Fruit fly (Drosophila melanogaster): Measurements from ENCODE around the gene Mlc1.

The Mlc1 gene

dm6 chr3R:27660127-27660579, at the start of gene Mlc1:
Gene Mlc1, minus strand, starts transcription at chr3R:27660177.
- no peak for TF ChIP-seq CTCF (optimal IDR thresholded peaks at IDR 0.05)
- TF ChIP-seq CG8478 (optimal IDR thresholded peaks at IDR 0.05): no peak

dm6 chr3R:27706581-27707181, 46.7 kb upstream of the Mlc1 start, which contains the start of the genes CROT and CG12877:
Gene CROT, minus strand, starts transcription at chr3R:27706751.
Gene CG12877, plus strand, starts transcription at chr3R:27707100.
- TF ChIP-seq CTCF (optimal IDR thresholded peaks at IDR 0.05) (no peak), CG8478 (optimal IDR thresholded peaks at IDR 0.05) (no peak)

- no peak for TF ChIP-seq CG8478 (optimal IDR thresholded peaks at IDR 0.05)
- TF ChIP-seq CTCF (optimal IDR thresholded peaks at IDR 0.05): no peak
These were observed 46.1 kb upstream of the Mlc1 start for dm6 chr3R:27706039-27706580.

dm6 chr3R:27700229-27700573, 40.2 kb upstream of the Mlc1 start, which contains the start of gene btz:
Gene btz, plus strand, starts transcription at chr3R:27700361.
- no peak for TF ChIP-seq CG8478 (optimal IDR thresholded peaks at IDR 0.05)
- peak in 1 of 2 experiments; percentile 5 for TF ChIP-seq CTCF (optimal IDR thresholded peaks at IDR 0.05)

- no peak for TF ChIP-seq CG8478 (optimal IDR thresholded peaks at IDR 0.05)
- TF ChIP-seq CTCF (optimal IDR thresholded peaks at IDR 0.05): no peak
These were observed 39.7 kb upstream of the Mlc1 start, which contains the start of gene ALiX for dm6 chr3R:27699540-27700228. Gene ALiX, minus strand, starts transcription at chr3R:27700110.

dm6 chr3R:27695019-27695418, 35.0 kb upstream of the Mlc1 start, which contains the start of gene HSPBAP1:
Gene HSPBAP1, plus strand, starts transcription at chr3R:27695235.
- TF ChIP-seq CTCF (optimal IDR thresholded peaks at IDR 0.05) (no peak), CG8478 (optimal IDR thresholded peaks at IDR 0.05) (no peak)

dm6 chr3R:27694583-27694982, 34.6 kb upstream of the Mlc1 start, which contains the start of gene Acp98AB:
Gene Acp98AB, plus strand, starts transcription at chr3R:27694883.
- TF ChIP-seq CG8478 (optimal IDR thresholded peaks at IDR 0.05): no peak
- no peak for TF ChIP-seq CTCF (optimal IDR thresholded peaks at IDR 0.05)

- TF ChIP-seq CTCF (optimal IDR thresholded peaks at IDR 0.05) (no peak), CG8478 (optimal IDR thresholded peaks at IDR 0.05) (no peak)
These were observed 34.0 kb upstream of the Mlc1 start, which contains the start of gene CG43319 for dm6 chr3R:27694018-27694417. Gene CG43319, plus strand, starts transcription at chr3R:27694318.

dm6 chr3R:27692645-27693307, 32.8 kb upstream of the Mlc1 start:
- TF ChIP-seq CG8478 (optimal IDR thresholded peaks at IDR 0.05) (no peak), CTCF (optimal IDR thresholded peaks at IDR 0.05) (no peak)

dm6 chr3R:27688034-27688433, 28.1 kb upstream of the Mlc1 start, which contains the start of gene CG31055:
Gene CG31055, minus strand, starts transcription at chr3R:27688134.
- no peak for TF ChIP-seq CG8478 (optimal IDR thresholded peaks at IDR 0.05)
- TF ChIP-seq CTCF (optimal IDR thresholded peaks at IDR 0.05): no peak

dm6 chr3R:27685539-27686012, 25.6 kb upstream of the Mlc1 start, which contains the start of gene CG12880:
Gene CG12880, plus strand, starts transcription at chr3R:27685962.
- TF ChIP-seq CTCF (optimal IDR thresholded peaks at IDR 0.05): no peak
- no peak for TF ChIP-seq CG8478 (optimal IDR thresholded peaks at IDR 0.05)

dm6 chr3R:27685074-27685473, 25.1 kb upstream of the Mlc1 start:
- TF ChIP-seq CTCF (optimal IDR thresholded peaks at IDR 0.05) (no peak), CG8478 (optimal IDR thresholded peaks at IDR 0.05) (no peak)

- TF ChIP-seq CTCF (optimal IDR thresholded peaks at IDR 0.05) (no peak), CG8478 (optimal IDR thresholded peaks at IDR 0.05) (no peak)
These were observed 21.8 kb upstream of the Mlc1 start, which contains the start of gene Sce for dm6 chr3R:27681799-27682198. Gene Sce, minus strand, starts transcription at chr3R:27682029.

dm6 chr3R:27679667-27680066, 19.7 kb upstream of the Mlc1 start:
- no peak for TF ChIP-seq CG8478 (optimal IDR thresholded peaks at IDR 0.05)

- TF ChIP-seq CG8478 (optimal IDR thresholded peaks at IDR 0.05): no peak
These were observed 19.0 kb upstream of the Mlc1 start, which contains the start of gene CG12883 for dm6 chr3R:27679019-27679418. Gene CG12883, plus strand, starts transcription at chr3R:27679291.
